Worm (Caenorhabditis elegans) whole organism, late embryonic: ENCODE measurements around the gene act-1.
A peak's percentile ranks its signal among the peaks of the same experiment; 100 is the strongest.

Source experiments
- C38D4.7 ChIP-seq: fragments of 200-800 bp; sonication (Bioruptor generic); optimal IDR thresholded peaks from 2 replicates; lab custom pipeline; 2018; ENCODE audit warnings: mild to moderate bottlenecking, missing genetic modification characterization, moderate library complexity, missing compliant biosample characterization
- F13H6.1 ChIP-seq: sonication (generic microtip); optimal IDR thresholded peaks from 2 replicates; lab custom pipeline; 2016; ENCODE audit warnings: missing genetic modification characterization, missing compliant biosample characterization
- K02D7.2 ChIP-seq: sonication (generic microtip); optimal IDR thresholded peaks from 2 replicates; lab custom pipeline; 2017; ENCODE audit warnings: mild to moderate bottlenecking, missing genetic modification characterization, missing compliant biosample characterization
- K09A11.1 ChIP-seq: sonication (generic microtip); optimal IDR thresholded peaks from 2 replicates; lab custom pipeline; 2017; ENCODE audit warnings: antibody characterized with exemption, mild to moderate bottlenecking, missing genetic modification characterization, missing compliant biosample characterization; ENCODE audit not compliant: insufficient read depth
- Y22D7AL.16 ChIP-seq: sonication (generic microtip); optimal IDR thresholded peaks from 2 replicates; lab custom pipeline; 2016; ENCODE audit warnings: missing genetic modification characterization, missing compliant biosample characterization
- ahr-1 ChIP-seq: sonication (generic microtip); optimal IDR thresholded peaks from 2 replicates; lab custom pipeline; 2016; ENCODE audit warnings: missing genetic modification characterization, missing compliant biosample characterization
- ceh-14 ChIP-seq: sonication (generic microtip); optimal IDR thresholded peaks from 2 replicates; lab custom pipeline; 2016; ENCODE audit warnings: missing genotype, missing genetic modification characterization, missing compliant biosample characterization
- ceh-19 ChIP-seq: fragments of 200-800 bp; sonication (Bioruptor generic); optimal IDR thresholded peaks from 2 replicates; lab custom pipeline; 2018; ENCODE audit warnings: mild to moderate bottlenecking, missing genetic modification characterization, missing compliant biosample characterization
- ceh-2 ChIP-seq: sonication (generic microtip); optimal IDR thresholded peaks from 2 replicates; lab custom pipeline; 2016; ENCODE audit warnings: missing genotype, missing genetic modification characterization, missing compliant biosample characterization
- ceh-22 ChIP-seq: sonication (generic microtip); optimal IDR thresholded peaks from 2 replicates; lab custom pipeline; 2017; ENCODE audit warnings: missing biosample characterization, missing genetic modification characterization
- ceh-24 ChIP-seq: sonication (generic microtip); optimal IDR thresholded peaks from 2 replicates; lab custom pipeline; 2016; ENCODE audit warnings: mild to moderate bottlenecking, missing genetic modification characterization, missing compliant biosample characterization
- ceh-31 ChIP-seq: sonication (generic microtip); optimal IDR thresholded peaks from 2 replicates; lab custom pipeline; 2016; ENCODE audit warnings: missing genetic modification characterization, missing compliant biosample characterization
- ceh-34 ChIP-seq: sonication (generic microtip); optimal IDR thresholded peaks from 2 replicates; lab custom pipeline; 2016; ENCODE audit warnings: mild to moderate bottlenecking, missing genetic modification characterization, missing compliant biosample characterization
- ceh-45 ChIP-seq: fragments of 200-800 bp; sonication (Bioruptor generic); IDR thresholded peaks from 2 replicates; pipeline ENCODE4 v1.3.6; 2022; ENCODE audit warnings: missing genetic modification reagents, missing genetic modification characterization, missing compliant biosample characterization
- ceh-48 ChIP-seq: sonication (generic microtip); optimal IDR thresholded peaks from 2 replicates; lab custom pipeline; 2016; ENCODE audit warnings: missing genetic modification characterization, inconsistent platforms, missing compliant biosample characterization
- ceh-6 ChIP-seq: fragments of 200-800 bp; sonication (Bioruptor generic); optimal IDR thresholded peaks from 2 replicates; lab custom pipeline; 2018; ENCODE audit warnings: mild to moderate bottlenecking, missing genetic modification characterization, missing compliant biosample characterization
- ceh-9 ChIP-seq: sonication (generic microtip); optimal IDR thresholded peaks from 2 replicates; lab custom pipeline; 2016; ENCODE audit warnings: mild to moderate bottlenecking, missing genetic modification characterization, inconsistent platforms, missing compliant biosample characterization
- che-1 ChIP-seq: sonication (generic microtip); optimal IDR thresholded peaks from 2 replicates; lab custom pipeline; 2016; ENCODE audit warnings: mild to moderate bottlenecking, missing genetic modification characterization, missing compliant biosample characterization
- dve-1 ChIP-seq: sonication (generic microtip); optimal IDR thresholded peaks from 2 replicates; lab custom pipeline; 2017; ENCODE audit warnings: antibody characterized with exemption, mild to moderate bottlenecking, missing genetic modification characterization, missing compliant biosample characterization
- eyg-1 ChIP-seq: sonication (generic microtip); optimal IDR thresholded peaks from 2 replicates; lab custom pipeline; 2016; ENCODE audit warnings: missing genotype, missing genetic modification characterization, missing compliant biosample characterization
- fax-1 ChIP-seq: sonication (generic microtip); optimal IDR thresholded peaks from 2 replicates; lab custom pipeline; 2016; ENCODE audit warnings: missing genotype, missing genetic modification characterization, missing compliant biosample characterization
- fkh-6 ChIP-seq: sonication (generic microtip); optimal IDR thresholded peaks from 2 replicates; lab custom pipeline; 2016; ENCODE audit warnings: missing genetic modification characterization, missing compliant biosample characterization
- hlh-13 ChIP-seq: fragments of 200-800 bp; sonication (Bioruptor generic); optimal IDR thresholded peaks from 2 replicates; lab custom pipeline; 2018; ENCODE audit warnings: mild to moderate bottlenecking, missing genetic modification characterization, missing compliant biosample characterization
- hlh-15 ChIP-seq: sonication (generic microtip); optimal IDR thresholded peaks from 2 replicates; lab custom pipeline; 2016; ENCODE audit warnings: missing genetic modification characterization, missing compliant biosample characterization
- hlh-30 ChIP-seq: sonication (generic microtip); optimal IDR thresholded peaks from 2 replicates; lab custom pipeline; 2017; ENCODE audit warnings: antibody characterized with exemption, missing genetic modification characterization, missing compliant biosample characterization; ENCODE audit not compliant: insufficient read depth
- lim-6 ChIP-seq: sonication (generic microtip); optimal IDR thresholded peaks from 2 replicates; lab custom pipeline; 2016; ENCODE audit warnings: missing genetic modification characterization, missing compliant biosample characterization
- mec-3 ChIP-seq: sonication (generic microtip); optimal IDR thresholded peaks from 2 replicates; lab custom pipeline; 2016; ENCODE audit warnings: borderline replicate concordance, missing genetic modification characterization, missing compliant biosample characterization
- nhr-11 ChIP-seq: fragments of 150-350 bp; optimal IDR thresholded peaks from 2 replicates; lab custom pipeline; 2014; ENCODE audit warnings: missing biosample characterization, missing genetic modification characterization
- npax-4 ChIP-seq: sonication (generic microtip); optimal IDR thresholded peaks from 2 replicates; lab custom pipeline; 2016; ENCODE audit warnings: missing genetic modification characterization, missing compliant biosample characterization
- odd-2 ChIP-seq: sonication (generic microtip); optimal IDR thresholded peaks from 2 replicates; lab custom pipeline; 2017; ENCODE audit warnings: antibody characterized with exemption, mild to moderate bottlenecking, missing genetic modification characterization, missing compliant biosample characterization
- pag-3 ChIP-seq: sonication (generic microtip); optimal IDR thresholded peaks from 2 replicates; lab custom pipeline; 2016; ENCODE audit warnings: missing compliant biosample characterization, missing genetic modification characterization, borderline replicate concordance
- pat-9 ChIP-seq: fragments of 200-800 bp; sonication (Bioruptor generic); optimal IDR thresholded peaks from 2 replicates; lab custom pipeline; 2018; ENCODE audit warnings: mild to moderate bottlenecking, missing genetic modification characterization, moderate library complexity, missing compliant biosample characterization
- pha-4 ChIP-seq: fragments of 150-350 bp; optimal IDR thresholded peaks from 2 replicates; lab custom pipeline; 2018; ENCODE audit warnings: missing biosample characterization, missing genetic modification reagents, missing genetic modification characterization
- pqm-1 ChIP-seq: sonication (generic microtip); optimal IDR thresholded peaks from 2 replicates; lab custom pipeline; 2016; ENCODE audit warnings: missing genetic modification characterization, missing compliant biosample characterization
- pros-1 ChIP-seq: fragments of 150-350 bp; optimal IDR thresholded peaks from 2 replicates; lab custom pipeline; 2014; ENCODE audit warnings: missing biosample characterization, missing genetic modification reagents, missing genetic modification characterization
- sdc-2 ChIP-seq: sonication (generic microtip); optimal IDR thresholded peaks from 2 replicates; lab custom pipeline; 2016; ENCODE audit warnings: missing genotype, missing genetic modification characterization, missing compliant biosample characterization
- sox-2 ChIP-seq: fragments of 200-800 bp; sonication (Bioruptor generic); IDR thresholded peaks from 2 replicates; pipeline ENCODE4 v1.3.6; 2022; ENCODE audit warnings: missing genetic modification reagents, missing genetic modification characterization, missing compliant biosample characterization
- sox-4 ChIP-seq: sonication (generic microtip); optimal IDR thresholded peaks from 2 replicates; lab custom pipeline; 2017; ENCODE audit warnings: mild to moderate bottlenecking, missing genetic modification characterization, inconsistent platforms, missing compliant biosample characterization
- syd-9 ChIP-seq: sonication (generic microtip); optimal IDR thresholded peaks from 2 replicates; lab custom pipeline; 2016; ENCODE audit warnings: mild to moderate bottlenecking, missing genetic modification characterization, moderate library complexity, missing compliant biosample characterization
- tbx-2 ChIP-seq: sonication (generic microtip); optimal IDR thresholded peaks from 2 replicates; lab custom pipeline; 2016; ENCODE audit warnings: missing genetic modification characterization, missing compliant biosample characterization
- tbx-7 ChIP-seq: sonication (generic microtip); optimal IDR thresholded peaks from 2 replicates; lab custom pipeline; 2016; ENCODE audit warnings: missing genotype, missing genetic modification characterization, missing compliant biosample characterization
- ttx-3 ChIP-seq: sonication (generic microtip); optimal IDR thresholded peaks from 2 replicates; lab custom pipeline; 2016; ENCODE audit warnings: missing genetic modification reagents, missing genetic modification characterization, missing compliant biosample characterization
- unc-42 ChIP-seq: sonication (generic microtip); optimal IDR thresholded peaks from 2 replicates; lab custom pipeline; 2016; ENCODE audit warnings: missing genotype, missing genetic modification characterization, missing compliant biosample characterization
- unc-55 ChIP-seq: sonication (generic microtip); optimal IDR thresholded peaks from 2 replicates; lab custom pipeline; 2017; ENCODE audit warnings: missing biosample characterization, missing genetic modification reagents, missing genetic modification characterization
- unc-86 ChIP-seq: sonication (generic microtip); optimal IDR thresholded peaks from 2 replicates; lab custom pipeline; 2016; ENCODE audit warnings: missing genetic modification characterization, missing compliant biosample characterization
- ztf-16 ChIP-seq: sonication (generic microtip); optimal IDR thresholded peaks from 2 replicates; lab custom pipeline; 2017; ENCODE audit warnings: missing genetic modification characterization, missing compliant biosample characterization

Gene act-1

ce11 chrV:11113041-11113574, 32.3 kb downstream of the act-1 start, which contains the start of gene erfa-3 (continued):
- TF ChIP-seq ceh-31 (tag; lab: Kevin White, UChicago) (peak; percentile 70), pha-4 (no peak), unc-55 (no peak), ceh-19 (GFP tag; lab: Kevin White, UChicago) (peak; percentile 82), Y22D7AL.16 (peak; percentile 52), pros-1 (tag; lab: Kevin White, UChicago) (no peak), ceh-34 (tag; lab: Kevin White, UChicago) (peak; percentile 84), pqm-1 (tag; lab: Kevin White, UChicago) (no peak), hlh-15 (peak; percentile 75), tbx-2 (peak; percentile 88), ceh-2 (tag; lab: Kevin White, UChicago) (peak; percentile 65), ceh-45 (GFP tag; lab: Robert Waterston, UW) (peak; percentile 24; the same call in 1 of the 2 replicates), ceh-24 (tag; lab: Kevin White, UChicago) (peak; percentile 51), unc-42 (no peak), hlh-13 (peak; percentile 18), ceh-48 (tag; lab: Kevin White, UChicago) (peak; percentile 51), dve-1 (tag; lab: Kevin White, UChicago) (no peak), mec-3 (no peak), ceh-14 (tag; lab: Kevin White, UChicago) (peak; percentile 91), fkh-6 (tag; lab: Kevin White, UChicago) (peak; percentile 73), odd-2 (tag; lab: Kevin White, UChicago) (peak; percentile 68), unc-86 (tag; lab: Kevin White, UChicago) (peak; percentile 74), lim-6 (tag; lab: Kevin White, UChicago) (peak; percentile 49), eyg-1 (no peak), C38D4.7 (GFP tag; lab: Kevin White, UChicago) (peak; percentile 71), npax-4 (tag; lab: Kevin White, UChicago) (peak; percentile 45), F13H6.1 (tag; lab: Kevin White, UChicago) (peak; percentile 63), pag-3 (tag; lab: Kevin White, UChicago) (no peak), ahr-1 (tag; lab: Kevin White, UChicago) (peak; percentile 57), pat-9 (tag; lab: Kevin White, UChicago) (peak; percentile 75), syd-9 (peak; percentile 73), K02D7.2 (tag; lab: Kevin White, UChicago) (peak; percentile 73), che-1 (tag; lab: Kevin White, UChicago) (peak; percentile 65)
- TF ChIP-seq, all 69 proteins: peak for 53

- TF ChIP-seq sdc-2 (no peak), sox-4 (no peak), ceh-6 (GFP tag; lab: Kevin White, UChicago) (no peak)
Measured at ce11 chrV:11113607-11114006, 32.8 kb downstream of the act-1 start, which contains the start of gene math-33. Gene math-33 (plus strand): TSS chrV:11113907.

- TF ChIP-seq Y22D7AL.16 (no peak), fax-1 (no peak), ceh-2 (tag; lab: Kevin White, UChicago) (no peak), pat-9 (tag; lab: Kevin White, UChicago) (no peak), eyg-1 (no peak), K02D7.2 (tag; lab: Kevin White, UChicago) (no peak), ceh-9 (tag; lab: Kevin White, UChicago) (no peak), sox-2 (no peak), ceh-34 (tag; lab: Kevin White, UChicago) (no peak), ceh-22 (tag; lab: Kevin White, UChicago) (no peak), nhr-11 (tag; lab: Kevin White, UChicago) (no peak), ztf-16 (tag; lab: Kevin White, UChicago) (no peak), hlh-30 (tag; lab: Kevin White, UChicago) (no peak), ttx-3 (no peak), K09A11.1 (no peak), syd-9 (no peak), dve-1 (tag; lab: Kevin White, UChicago) (no peak), tbx-7 (tag; lab: Kevin White, UChicago) (no peak)
- TF ChIP-seq, all 69 proteins: peak for 0
Measured at ce11 chrV:11118179-11118725, 37.4 kb downstream of the act-1 start.
